Fruit fly (Drosophila melanogaster): Measurements from ENCODE around the gene CG32407.

The CG32407 gene

DNA sequence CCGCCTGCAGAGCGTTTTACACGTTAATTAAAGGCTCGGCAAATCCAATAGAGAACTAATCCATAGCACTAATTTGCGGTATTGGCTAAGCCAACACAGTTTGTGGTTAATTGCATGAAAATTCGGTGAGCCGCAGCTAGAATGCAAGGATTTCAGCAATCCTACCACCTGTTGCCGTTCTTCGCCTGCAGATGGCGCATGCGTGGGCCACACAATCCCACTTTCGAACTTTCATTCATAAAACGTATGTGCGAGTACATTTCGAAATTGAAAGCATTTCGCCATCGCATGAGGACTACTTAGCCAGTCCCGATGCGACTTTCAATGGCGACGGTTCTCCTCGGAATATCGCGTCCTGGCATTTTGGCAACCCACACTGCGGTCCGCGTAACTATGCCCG is 14.8 kb upstream of the CG32407 start, which contains the start of gene CG13288:
Gene CG13288, plus strand, starts transcription at position 305 of the 400 bp plus-strand sequence.
- TF ChIP-seq CG15601 (tag; optimal IDR thresholded peaks at IDR 0.05) (peak; percentile 46), scrt (GFP tag; optimal IDR thresholded peaks at IDR 0.05) (peak; percentile 91), usp (GFP tag; optimal IDR thresholded peaks at IDR 0.05) (no peak), ewg (GFP tag; optimal IDR thresholded peaks at IDR 0.05) (peak; percentile 61), CTCF (GFP tag; optimal IDR thresholded peaks at IDR 0.05) (peak; percentile 72), Fer1 (GFP tag; optimal IDR thresholded peaks at IDR 0.05) (no peak)

DNA sequence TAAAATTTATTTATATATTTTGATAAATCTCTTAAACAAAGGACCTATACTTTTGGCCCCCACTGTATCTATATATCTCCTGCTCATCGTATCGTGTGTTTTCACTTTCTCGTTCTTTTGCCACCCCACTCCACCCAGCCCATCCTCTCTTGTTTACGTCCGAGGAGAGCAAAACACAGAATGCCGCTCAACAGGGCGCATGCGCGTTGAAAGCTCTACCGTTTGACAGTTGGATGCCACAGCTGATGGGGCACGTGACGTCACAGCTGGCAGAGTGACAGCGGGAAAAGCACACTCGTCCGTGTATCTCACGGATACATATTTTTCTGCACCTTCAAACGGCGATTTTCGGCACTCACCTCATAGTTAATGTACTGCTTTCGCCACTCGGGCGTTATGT is 1.1 kb upstream of the CG32407 start:
- TF ChIP-seq al (GFP tag; IDR thresholded peaks at IDR 0.05) (no peak), CG43689 (GFP tag; IDR thresholded peaks at IDR 0.05) (no peak), Hmr (GFP tag; optimal IDR thresholded peaks at IDR 0.05) (peak; percentile 14), CG1832 (GFP tag; optimal IDR thresholded peaks at IDR 0.05) (no peak), PHDP (tag; optimal IDR thresholded peaks at IDR 0.05) (peak; percentile 21), dimm (GFP tag; IDR thresholded peaks at IDR 0.05) (no peak), crc (GFP tag; optimal IDR thresholded peaks at IDR 0.05) (no peak), CG11695 (GFP tag; IDR thresholded peaks at IDR 0.05) (0 out of 3 replicates have a peak, but pooled peaks have one; percentile 34), sisA (GFP tag; IDR thresholded peaks at IDR 0.05) (no peak), CG4360 (GFP tag; IDR thresholded peaks at IDR 0.05) (no peak), Hr51 (GFP tag; optimal IDR thresholded peaks at IDR 0.05) (no peak), cwo (GFP tag; optimal IDR thresholded peaks at IDR 0.05) (peak; percentile 0), Asciz (GFP tag; optimal IDR thresholded peaks at IDR 0.05) (no peak), Nf-YA (GFP tag; IDR thresholded peaks at IDR 0.05) (no peak), CG8290 (GFP tag; optimal IDR thresholded peaks at IDR 0.05) (no peak), CG8290 (tag; optimal IDR thresholded peaks at IDR 0.05) (peak in 1 of 2 experiments; percentile 5), Dek (tag; optimal IDR thresholded peaks at IDR 0.05) (no peak), Blimp-1 (GFP tag; optimal IDR thresholded peaks at IDR 0.05) (peak; percentile 22), ro (GFP tag; IDR thresholded peaks at IDR 0.05) (no peak), lov (optimal IDR thresholded peaks at IDR 0.05) (no peak), lov (GFP tag; IDR thresholded peaks at IDR 0.05) (no peak), ewg (GFP tag; optimal IDR thresholded peaks at IDR 0.05) (peak; percentile 86), Awh (GFP tag; IDR thresholded peaks at IDR 0.05) (0 out of 2 replicates have a peak, but pooled peaks have one; percentile 9), CG34422 (GFP tag; IDR thresholded peaks at IDR 0.05) (peak; percentile 37; the same call in 1 of the 3 replicates), kni (GFP tag; optimal IDR thresholded peaks at IDR 0.05) (no peak), Hand (GFP tag; optimal IDR thresholded peaks at IDR 0.05) (no peak), CG1233 (GFP tag; optimal IDR thresholded peaks at IDR 0.05) (no peak), Ets97D (GFP tag; optimal IDR thresholded peaks at IDR 0.05) (no peak), CG13287 (GFP tag; IDR thresholded peaks at IDR 0.05; ENCODE audit: partially characterized antibody) (peak; percentile 39; the same call in 1 of the 2 replicates), Tbp (GFP tag; optimal IDR thresholded peaks at IDR 0.05) (no peak), Dad (GFP tag; optimal IDR thresholded peaks at IDR 0.05) (no peak), CG32767 (GFP tag; IDR thresholded peaks at IDR 0.05) (peak; percentile 87; the same call in 1 of the 2 replicates), CG31441 (GFP tag; IDR thresholded peaks at IDR 0.05) (0 out of 2 replicates have a peak, but pooled peaks have one; percentile 12), Spps (tag; optimal IDR thresholded peaks at IDR 0.05) (no peak), Lim3 (GFP tag; IDR thresholded peaks at IDR 0.05) (no peak), pzg (GFP tag; optimal IDR thresholded peaks at IDR 0.05) (peak; percentile 13), CG31224 (GFP tag; IDR thresholded peaks at IDR 0.05) (no peak), nerfin-2 (GFP tag; IDR thresholded peaks at IDR 0.05; ENCODE audit: partially characterized antibody) (no peak), CG10543 (GFP tag; optimal IDR thresholded peaks at IDR 0.05) (peak; percentile 4), Dref (GFP tag; IDR thresholded peaks at IDR 0.05) (no peak), CG8388 (GFP tag; optimal IDR thresholded peaks at IDR 0.05) (peak; percentile 35), sd (tag; optimal IDR thresholded peaks at IDR 0.05) (no peak), CG30020 (tag; optimal IDR thresholded peaks at IDR 0.05) (no peak), crp (GFP tag; optimal IDR thresholded peaks at IDR 0.05) (peak in 1 of 2 experiments; percentile 71), eve (GFP tag; optimal IDR thresholded peaks at IDR 0.05) (no peak)

Measured in whole organism, embryonic.